Worm (Caenorhabditis elegans): Measurements from ENCODE around the gene H20J04.1.

- TF ChIP-seq snpc-4 (tag; optimal IDR thresholded peaks at IDR 0.05) (no peak), zag-1 (tag; optimal IDR thresholded peaks at IDR 0.05) (no peak), skn-1 (tag; optimal IDR thresholded peaks at IDR 0.05) (no peak), nhr-6 (tag; optimal IDR thresholded peaks at IDR 0.05) (no peak), nhr-25 (tag; optimal IDR thresholded peaks at IDR 0.05) (no peak), unc-39 (tag; optimal IDR thresholded peaks at IDR 0.05) (no peak), F13H6.1 (tag; optimal IDR thresholded peaks at IDR 0.05) (no peak)
These were observed 4.5 kb upstream of the H20J04.1 start, which contains the start of gene H20J04.9 for ce11 chrII:4350888-4351287.
